Worm (Caenorhabditis elegans) whole organism, early embryonic: ENCODE measurements around the gene Y46H3C.7.

ENCODE experiments used
- B0310.2 ChIP-seq: sonication (generic microtip); optimal IDR thresholded peaks from 2 replicates; lab custom pipeline; 2016; ENCODE audit warnings: mild to moderate bottlenecking, missing genetic modification characterization, missing compliant biosample characterization
- F13C5.2 ChIP-seq: sonication (generic microtip); optimal IDR thresholded peaks from 2 replicates; lab custom pipeline; 2017; ENCODE audit warnings: mild to moderate bottlenecking, missing genetic modification characterization, inconsistent platforms, missing compliant biosample characterization
- aly-1 ChIP-seq: sonication (generic microtip); optimal IDR thresholded peaks from 2 replicates; lab custom pipeline; 2016; ENCODE audit warnings: missing genetic modification characterization, missing compliant biosample characterization
- ama-1 ChIP-seq: fragments of 150-350 bp; optimal IDR thresholded peaks from 2 replicates; lab custom pipeline; 2014
- ceh-13 ChIP-seq: fragments of 200-800 bp; sonication (Bioruptor generic); optimal IDR thresholded peaks from 2 replicates; lab custom pipeline; 2018; ENCODE audit warnings: mild to moderate bottlenecking, missing genetic modification characterization, missing compliant biosample characterization
- ceh-36 ChIP-seq: sonication (generic microtip); optimal IDR thresholded peaks from 2 replicates; lab custom pipeline; 2016; ENCODE audit warnings: missing genetic modification characterization, inconsistent platforms, missing compliant biosample characterization
- ets-7 ChIP-seq: sonication (generic microtip); optimal IDR thresholded peaks from 2 replicates; lab custom pipeline; 2016; ENCODE audit warnings: missing genotype, missing genetic modification characterization, missing compliant biosample characterization
- flt-1 ChIP-seq: fragments of 200-800 bp; sonication (Bioruptor generic); IDR thresholded peaks from 2 replicates; pipeline ENCODE4 v1.3.6; 2022; ENCODE audit warnings: missing genetic modification characterization, missing compliant biosample characterization
- hmbx-1 ChIP-seq: sonication (generic microtip); optimal IDR thresholded peaks from 2 replicates; lab custom pipeline; 2016; ENCODE audit warnings: mild to moderate bottlenecking, missing genetic modification characterization, missing compliant biosample characterization
- hmg-4 ChIP-seq: fragments of 200-800 bp; sonication (Bioruptor generic); optimal IDR thresholded peaks from 2 replicates; lab custom pipeline; 2018; ENCODE audit warnings: mild to moderate bottlenecking, missing genetic modification characterization, missing compliant biosample characterization
- hnd-1 ChIP-seq: sonication (generic microtip); optimal IDR thresholded peaks from 2 replicates; lab custom pipeline; 2016; ENCODE audit warnings: missing genetic modification characterization, missing compliant biosample characterization
- pes-1 ChIP-seq: fragments of 200-800 bp; sonication (Bioruptor generic); IDR thresholded peaks from 2 replicates; pipeline ENCODE4 v1.3.6; 2022; ENCODE audit warnings: missing genetic modification reagents, missing genetic modification characterization, missing compliant biosample characterization
- scrt-1 ChIP-seq: fragments of 200-800 bp; sonication (Bioruptor generic); IDR thresholded peaks from 2 replicates; pipeline ENCODE4 v1.3.6; 2022; ENCODE audit warnings: missing genetic modification characterization, missing compliant biosample characterization
- sea-1 ChIP-seq: fragments of 200-800 bp; sonication (Bioruptor generic); conservative IDR thresholded peaks from 2 replicates; pipeline ENCODE4 v1.3.6; 2022; ENCODE audit warnings: missing genetic modification characterization, missing compliant biosample characterization
- tbx-11 ChIP-seq: fragments of 200-800 bp; sonication (Bioruptor generic); IDR thresholded peaks from 2 replicates; pipeline ENCODE4 v1.3.6; 2022; ENCODE audit warnings: missing genetic modification characterization, missing compliant biosample characterization
- tbx-37 ChIP-seq: fragments of 200-800 bp; sonication (Bioruptor generic); conservative IDR thresholded peaks from 2 replicates; pipeline ENCODE4 v1.3.6; 2022; ENCODE audit warnings: missing genetic modification reagents, missing genetic modification characterization, missing compliant biosample characterization
- tra-4 ChIP-seq: sonication (generic microtip); optimal IDR thresholded peaks from 2 replicates; lab custom pipeline; 2017; ENCODE audit warnings: missing genetic modification characterization, missing compliant biosample characterization

The Y46H3C.7 gene

DNA sequence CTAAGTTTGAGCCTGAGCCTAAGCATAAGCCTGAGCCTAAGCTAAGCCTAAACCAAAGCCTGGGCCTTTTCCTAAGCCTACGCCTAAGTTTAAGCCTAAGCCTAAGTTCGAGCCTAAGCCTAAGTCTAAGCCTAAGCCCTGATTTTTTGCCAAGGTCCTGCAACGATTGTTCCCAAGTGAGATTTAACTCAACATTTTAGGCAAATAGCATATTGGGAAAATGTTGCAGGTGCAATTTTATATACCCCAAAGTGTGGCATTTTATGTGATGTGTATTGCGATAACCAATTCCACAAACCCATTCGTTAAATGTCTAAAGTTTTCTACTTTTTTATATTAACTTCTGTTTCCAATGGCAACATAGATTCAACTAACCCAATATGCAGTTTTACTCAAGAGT is 31.6 kb downstream of the Y46H3C.7 start, which contains the start of gene irld-40:
Gene irld-40 (plus strand): TSS at position 301 of the 400 bp plus-strand sequence.
- TF ChIP-seq flt-1 (GFP tag; lab: Robert Waterston, UW) (no peak), F13C5.2 (tag; lab: Kevin White, UChicago) (no peak)

DNA sequence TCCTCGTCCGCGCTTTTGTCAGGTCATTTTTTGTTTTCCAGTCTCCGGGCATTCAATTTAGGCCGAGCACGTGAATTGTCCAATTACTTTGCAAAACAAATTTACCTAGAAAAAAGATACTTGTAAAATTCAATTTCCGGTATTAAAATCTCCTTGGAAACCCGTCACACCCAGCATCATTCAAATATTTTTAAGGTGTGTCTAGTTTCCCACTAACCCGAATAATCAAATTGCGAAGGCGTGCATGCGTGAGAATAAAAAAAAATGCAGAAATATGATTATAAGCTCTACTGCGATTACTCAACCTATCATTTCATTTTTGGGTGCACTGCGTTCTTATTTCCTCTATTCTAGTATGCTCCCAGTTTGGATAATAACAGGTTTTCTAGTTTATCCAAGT is 39.0 kb downstream of the Y46H3C.7 start, which contains the start of gene irld-11:
Gene irld-11 (plus strand): TSS at position 301 of the 400 bp plus-strand sequence.
- TF ChIP-seq hmg-4 (GFP tag; lab: Kevin White, UChicago), result no peak
- no peak for TF ChIP-seq ceh-36
- no peak for TF ChIP-seq hmbx-1 (tag; lab: Kevin White, UChicago)
- TF ChIP-seq tbx-11 (GFP tag; lab: Robert Waterston, UW), result no peak
- TF ChIP-seq hnd-1, result no peak
- no peak for TF ChIP-seq ets-7 (tag; lab: Kevin White, UChicago)
- no peak for TF ChIP-seq tra-4 (tag; lab: Kevin White, UChicago)
- no peak for TF ChIP-seq ceh-13 (GFP tag; lab: Kevin White, UChicago)
- TF ChIP-seq pes-1 (GFP tag; lab: Robert Waterston, UW), result no peak
- no peak for TF ChIP-seq ama-1 (lab: Kevin White, UChicago)
- no peak for TF ChIP-seq tbx-37 (GFP tag; lab: Robert Waterston, UW)
- TF ChIP-seq F13C5.2 (tag; lab: Kevin White, UChicago), result no peak
- TF ChIP-seq aly-1 (tag; lab: Kevin White, UChicago), result no peak
- no peak for TF ChIP-seq scrt-1 (GFP tag; lab: Robert Waterston, UW)
- TF ChIP-seq B0310.2 (tag; lab: Kevin White, UChicago), result no peak
- TF ChIP-seq sea-1, result no peak
- no peak for TF ChIP-seq flt-1 (GFP tag; lab: Robert Waterston, UW)

DNA sequence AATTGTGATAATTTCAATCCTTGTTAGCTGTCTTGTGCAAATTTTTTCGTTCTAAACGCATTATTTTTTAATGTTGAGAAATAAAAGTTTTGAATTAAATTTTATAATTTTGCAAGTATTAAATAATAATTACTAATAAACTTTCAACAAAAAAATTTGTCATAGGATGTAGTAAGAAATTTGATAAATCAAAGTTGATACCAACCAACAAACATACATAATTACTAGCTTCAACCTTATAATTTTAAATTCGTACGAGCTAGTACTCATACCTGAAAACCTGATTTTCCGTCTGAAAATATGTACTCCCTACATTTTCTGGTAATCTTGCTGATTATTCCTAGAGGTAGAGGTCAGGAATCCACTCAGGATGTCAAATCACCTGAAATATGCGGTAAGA is 42.8 kb downstream of the Y46H3C.7 start, which contains the start of gene irld-44:
Gene irld-44 (plus strand): TSS at position 301 of the 400 bp plus-strand sequence.
- no peak for TF ChIP-seq ets-7 (tag; lab: Kevin White, UChicago)
- TF ChIP-seq ceh-13 (GFP tag; lab: Kevin White, UChicago), result no peak
- no peak for TF ChIP-seq sea-1
- TF ChIP-seq B0310.2 (tag; lab: Kevin White, UChicago), result no peak
- TF ChIP-seq scrt-1 (GFP tag; lab: Robert Waterston, UW), result no peak
- no peak for TF ChIP-seq F13C5.2 (tag; lab: Kevin White, UChicago)
- TF ChIP-seq ceh-36, result no peak
- TF ChIP-seq flt-1 (GFP tag; lab: Robert Waterston, UW), result no peak
- TF ChIP-seq tra-4 (tag; lab: Kevin White, UChicago), result no peak
- no peak for TF ChIP-seq hmbx-1 (tag; lab: Kevin White, UChicago)
- no peak for TF ChIP-seq hmg-4 (GFP tag; lab: Kevin White, UChicago)
- no peak for TF ChIP-seq ama-1 (lab: Kevin White, UChicago)
- no peak for TF ChIP-seq aly-1 (tag; lab: Kevin White, UChicago)
- no peak for TF ChIP-seq pes-1 (GFP tag; lab: Robert Waterston, UW)

DNA sequence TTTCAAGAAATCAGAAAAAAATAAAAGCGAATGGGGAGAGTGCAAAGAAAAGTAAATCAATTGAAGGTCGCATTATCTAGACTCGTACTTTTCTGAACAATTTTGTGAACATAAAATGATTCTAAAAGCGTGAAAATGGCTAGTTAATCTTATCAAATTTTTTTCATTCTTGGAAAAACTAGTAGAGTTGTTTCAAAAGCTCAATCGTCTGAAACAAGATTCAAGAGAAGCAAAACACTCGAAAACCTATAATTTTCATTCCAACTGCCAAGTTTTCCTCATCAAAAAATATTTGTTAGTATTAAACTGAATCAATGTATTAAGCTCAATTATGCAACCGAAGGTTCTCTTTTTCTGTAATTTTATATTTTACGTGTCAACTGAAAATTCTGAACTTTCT is 45.8 kb downstream of the Y46H3C.7 start, which contains the start of gene irld-45:
Gene irld-45 (plus strand): TSS at position 301 of the 400 bp plus-strand sequence.
- TF ChIP-seq ets-7 (tag; lab: Kevin White, UChicago), result no peak
- TF ChIP-seq pes-1 (GFP tag; lab: Robert Waterston, UW), result no peak
- no peak for TF ChIP-seq tbx-37 (GFP tag; lab: Robert Waterston, UW)
- no peak for TF ChIP-seq flt-1 (GFP tag; lab: Robert Waterston, UW)
- TF ChIP-seq B0310.2 (tag; lab: Kevin White, UChicago), result no peak
- no peak for TF ChIP-seq ceh-13 (GFP tag; lab: Kevin White, UChicago)
- TF ChIP-seq hmbx-1 (tag; lab: Kevin White, UChicago), result no peak
- no peak for TF ChIP-seq aly-1 (tag; lab: Kevin White, UChicago)
- TF ChIP-seq sea-1, result no peak
- TF ChIP-seq F13C5.2 (tag; lab: Kevin White, UChicago), result no peak
- TF ChIP-seq scrt-1 (GFP tag; lab: Robert Waterston, UW), result no peak
- no peak for TF ChIP-seq tbx-11 (GFP tag; lab: Robert Waterston, UW)
- TF ChIP-seq hmg-4 (GFP tag; lab: Kevin White, UChicago), result no peak
- TF ChIP-seq tra-4 (tag; lab: Kevin White, UChicago), result no peak
- no peak for TF ChIP-seq hnd-1
- no peak for TF ChIP-seq ama-1 (lab: Kevin White, UChicago)
- no peak for TF ChIP-seq ceh-36

DNA sequence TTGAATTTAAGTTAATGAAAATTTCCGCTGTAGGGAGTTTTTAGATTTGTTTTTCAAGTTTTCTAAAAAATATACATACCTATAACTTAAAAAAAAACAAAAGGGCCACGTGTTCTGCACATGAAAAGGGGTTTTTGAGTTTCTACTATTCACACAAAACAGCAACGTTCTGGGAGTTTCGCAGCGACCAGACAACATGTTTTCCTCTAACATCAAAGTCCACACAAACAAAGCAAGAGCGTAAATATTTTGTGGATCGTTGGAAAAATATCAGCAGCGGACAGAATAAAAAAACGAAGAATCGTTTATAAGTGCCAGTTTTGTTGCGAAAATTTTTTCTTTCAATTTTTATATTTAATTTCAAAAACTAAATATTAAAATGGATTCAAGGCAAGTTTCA is 49.9 kb downstream of the Y46H3C.7 start, which contains the start of gene alh-2:
Gene alh-2 (plus strand): TSS at position 284 of the 400 bp plus-strand sequence.
- TF ChIP-seq hnd-1, result no peak
- TF ChIP-seq ama-1 (lab: Kevin White, UChicago), result no peak
- TF ChIP-seq hmg-4 (GFP tag; lab: Kevin White, UChicago), result no peak
- TF ChIP-seq tbx-11 (GFP tag; lab: Robert Waterston, UW), result no peak
- no peak for TF ChIP-seq hmbx-1 (tag; lab: Kevin White, UChicago)
- TF ChIP-seq ceh-36, result no peak
- TF ChIP-seq F13C5.2 (tag; lab: Kevin White, UChicago), result no peak
- no peak for TF ChIP-seq flt-1 (GFP tag; lab: Robert Waterston, UW)

DNA sequence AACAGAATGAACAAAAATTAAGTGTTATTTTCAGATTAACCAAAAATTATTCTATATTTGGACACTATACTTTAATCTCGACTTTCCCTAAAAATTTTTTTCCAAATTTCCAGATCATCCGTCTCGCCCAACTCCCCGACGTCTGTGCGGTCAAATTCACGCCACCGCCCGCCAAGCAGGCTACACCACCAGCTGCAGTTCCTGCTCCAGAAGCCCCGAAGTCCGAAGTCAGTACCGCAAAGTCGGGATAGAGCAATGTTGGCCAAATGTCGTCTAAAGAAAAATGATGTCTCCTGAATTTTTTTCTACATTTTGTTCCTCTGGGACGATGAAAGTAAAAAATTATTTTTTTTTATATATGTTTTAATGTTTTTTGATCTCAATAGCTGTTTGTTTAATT is 51.1 kb downstream of the Y46H3C.7 start:
- TF ChIP-seq F13C5.2 (tag; lab: Kevin White, UChicago), result no peak
- no peak for TF ChIP-seq tbx-37 (GFP tag; lab: Robert Waterston, UW)
- TF ChIP-seq B0310.2 (tag; lab: Kevin White, UChicago), result no peak
- no peak for TF ChIP-seq tra-4 (tag; lab: Kevin White, UChicago)
